Fruit fly (Drosophila melanogaster) whole organism, embryonic: Measurements from ENCODE around the gene CG46439.

Experiments used
- Asciz ChIP-seq: fragments of 200-800 bp; sonication (Bioruptor generic); optimal IDR thresholded peaks from 2 replicates; lab custom pipeline; 2017; ENCODE audit warnings: missing biosample characterization, mild to moderate bottlenecking, missing genetic modification characterization, missing genetic modification reagents
- B-H2 ChIP-seq: fragments of 200-800 bp; sonication (Bioruptor generic); optimal IDR thresholded peaks from 2 replicates; lab custom pipeline; 2018; ENCODE audit warnings: missing biosample characterization, mild to moderate bottlenecking, missing genetic modification characterization
- CG10267 ChIP-seq: fragments of 200-800 bp; sonication (Bioruptor generic); optimal IDR thresholded peaks from 2 replicates; lab custom pipeline; 2018; ENCODE audit warnings: missing biosample characterization, mild to moderate bottlenecking, missing genetic modification characterization, moderate library complexity
- CG10321 ChIP-seq: fragments of 200-800 bp; sonication (Bioruptor generic); IDR thresholded peaks from 2 replicates; pipeline ENCODE4 v1.3.6; 2022; ENCODE audit warnings: missing biosample characterization, missing genetic modification characterization
- CG10959 ChIP-seq: fragments of 200-800 bp; sonication (Bioruptor generic); IDR thresholded peaks from 2 replicates; pipeline ENCODE4 v1.3.6; 2022; ENCODE audit warnings: missing biosample characterization, missing genetic modification characterization
- CG12744 ChIP-seq: fragments of 200-800 bp; sonication (Bioruptor generic); optimal IDR thresholded peaks from 2 replicates; lab custom pipeline; 2016; ENCODE audit warnings: missing biosample characterization, missing genetic modification characterization
- CG13624 ChIP-seq: fragments of 200-800 bp; sonication (Bioruptor generic); optimal IDR thresholded peaks from 2 replicates; lab custom pipeline; 2016; ENCODE audit warnings: missing biosample characterization, missing genetic modification characterization
- CG13775 ChIP-seq: fragments of 200-800 bp; sonication (Bioruptor generic); optimal IDR thresholded peaks from 3 replicates; lab custom pipeline; 2017; ENCODE audit warnings: missing biosample characterization, mild to moderate bottlenecking, missing genetic modification characterization
- CG14710 ChIP-seq: fragments of 200-800 bp; sonication (Bioruptor generic); optimal IDR thresholded peaks from 3 replicates; lab custom pipeline; 2019; ENCODE audit warnings: missing biosample characterization, mild to moderate bottlenecking, missing genetic modification characterization, moderate library complexity
- CG15696 ChIP-seq: fragments of 200-800 bp; sonication (Bioruptor generic); optimal IDR thresholded peaks from 2 replicates; lab custom pipeline; 2019; ENCODE audit warnings: missing biosample characterization, mild to moderate bottlenecking, missing genetic modification characterization, moderate library complexity
- CG1603 ChIP-seq: fragments of 200-800 bp; sonication (Bioruptor generic); optimal IDR thresholded peaks from 2 replicates; lab custom pipeline; 2019; ENCODE audit warnings: missing biosample characterization, mild to moderate bottlenecking, missing genetic modification characterization, moderate library complexity
- CG16815 ChIP-seq: fragments of 200-800 bp; sonication (Bioruptor generic); optimal IDR thresholded peaks from 3 replicates; lab custom pipeline; 2017; ENCODE audit warnings: missing biosample characterization, mild to moderate bottlenecking, missing genetic modification characterization
- CG17359 ChIP-seq: fragments of 200-800 bp; sonication (Bioruptor generic); optimal IDR thresholded peaks from 3 replicates; lab custom pipeline; 2018; ENCODE audit warnings: missing biosample characterization, mild to moderate bottlenecking, missing genetic modification characterization, moderate library complexity
- CG1792 ChIP-seq: fragments of 200-800 bp; sonication (Bioruptor generic); optimal IDR thresholded peaks from 2 replicates; lab custom pipeline; 2016; ENCODE audit warnings: missing biosample characterization, missing genetic modification characterization
- CG18262 ChIP-seq: fragments of 200-800 bp; optimal IDR thresholded peaks from 3 replicates; lab custom pipeline; 2019; ENCODE audit warnings: missing biosample characterization, mild to moderate bottlenecking, missing genetic modification characterization, moderate library complexity
- CG1832 ChIP-seq: fragments of 200-800 bp; sonication (Bioruptor generic); optimal IDR thresholded peaks from 2 replicates; lab custom pipeline; 2017; ENCODE audit warnings: missing biosample characterization, mild to moderate bottlenecking, missing genetic modification characterization, inconsistent platforms
- CG18599 ChIP-seq: fragments of 200-800 bp; sonication (Bioruptor generic); optimal IDR thresholded peaks from 3 replicates; lab custom pipeline; 2017; ENCODE audit warnings: missing biosample characterization, missing genetic modification characterization, mild to moderate bottlenecking, moderate library complexity, missing genetic modification reagents
- CG2120 ChIP-seq: fragments of 200-800 bp; sonication (Bioruptor generic); optimal IDR thresholded peaks from 3 replicates; lab custom pipeline; 2016; ENCODE audit warnings: missing biosample characterization, missing genetic modification characterization
- CG2712 ChIP-seq: fragments of 200-800 bp; optimal IDR thresholded peaks from 3 replicates; lab custom pipeline; 2019; ENCODE audit warnings: missing biosample characterization, mild to moderate bottlenecking, missing genetic modification characterization, moderate library complexity
- CG31365 ChIP-seq: fragments of 200-800 bp; sonication (Bioruptor generic); optimal IDR thresholded peaks from 2 replicates; lab custom pipeline; 2018; ENCODE audit warnings: missing biosample characterization, mild to moderate bottlenecking, missing genetic modification characterization
- CG3281 ChIP-seq: fragments of 200-800 bp; sonication (Bioruptor generic); optimal IDR thresholded peaks from 3 replicates; lab custom pipeline; 2017; ENCODE audit warnings: missing biosample characterization, mild to moderate bottlenecking, missing genetic modification characterization
- CG33213 ChIP-seq: fragments of 200-800 bp; sonication (Bioruptor generic); optimal IDR thresholded peaks from 3 replicates; lab custom pipeline; 2016; ENCODE audit warnings: missing biosample characterization, missing genetic modification characterization
- CG34376 ChIP-seq: fragments of 200-800 bp; sonication (Bioruptor generic); optimal IDR thresholded peaks from 2 replicates; lab custom pipeline; 2018; ENCODE audit warnings: missing biosample characterization, mild to moderate bottlenecking, missing genetic modification characterization
- CG6254 ChIP-seq: fragments of 200-800 bp; sonication (Bioruptor generic); optimal IDR thresholded peaks from 3 replicates; lab custom pipeline; 2017; ENCODE audit warnings: mild to moderate bottlenecking, missing biosample characterization, missing genetic modification reagents, missing genetic modification characterization
- CG8089 ChIP-seq: fragments of 200-800 bp; sonication (Bioruptor generic); optimal IDR thresholded peaks from 3 replicates; lab custom pipeline; 2016; ENCODE audit warnings: missing biosample characterization, missing genetic modification characterization
- CG8924 ChIP-seq: fragments of 200-800 bp; optimal IDR thresholded peaks from 3 replicates; lab custom pipeline; 2019; ENCODE audit warnings: missing biosample characterization, mild to moderate bottlenecking, missing genetic modification characterization, moderate library complexity
- CG9609 ChIP-seq: fragments of 200-800 bp; sonication (Bioruptor generic); optimal IDR thresholded peaks from 3 replicates; lab custom pipeline; 2016; ENCODE audit warnings: missing biosample characterization, missing genetic modification characterization
- CG9727 ChIP-seq: fragments of 200-800 bp; sonication (Bioruptor generic); optimal IDR thresholded peaks from 3 replicates; lab custom pipeline; 2017; ENCODE audit warnings: missing biosample characterization, mild to moderate bottlenecking, missing genetic modification characterization
- Dbx ChIP-seq: fragments of 200-800 bp; sonication (Bioruptor generic); IDR thresholded peaks from 3 replicates; pipeline ENCODE4 v1.3.6; 2022; ENCODE audit warnings: missing biosample characterization, missing genetic modification characterization
- Dref ChIP-seq: fragments of 200-800 bp; sonication (Bioruptor generic); IDR thresholded peaks from 2 replicates; pipeline ENCODE4 v1.3.6; 2022; ENCODE audit warnings: missing biosample characterization, missing genetic modification characterization
- Fer1 ChIP-seq: fragments of 200-800 bp; sonication (Bioruptor generic); optimal IDR thresholded peaks from 2 replicates; lab custom pipeline; 2017; ENCODE audit warnings: missing biosample characterization, mild to moderate bottlenecking, missing genetic modification characterization
- HHEX ChIP-seq: fragments of 200-800 bp; sonication (Bioruptor generic); optimal IDR thresholded peaks from 3 replicates; lab custom pipeline; 2017; ENCODE audit warnings: missing biosample characterization, mild to moderate bottlenecking, missing genetic modification characterization, missing genetic modification reagents
- Mad ChIP-seq: fragments of 200-800 bp; sonication (Bioruptor generic); optimal IDR thresholded peaks from 2 replicates; lab custom pipeline; 2016; ENCODE audit warnings: missing biosample characterization, missing genetic modification characterization
- PHDP ChIP-seq: fragments of 200-800 bp; sonication (Bioruptor generic); optimal IDR thresholded peaks from 3 replicates; lab custom pipeline; 2018; ENCODE audit warnings: missing biosample characterization, mild to moderate bottlenecking, missing genetic modification characterization, moderate library complexity
- Sry-δ ChIP-seq: fragments of 200-800 bp; sonication (Bioruptor generic); optimal IDR thresholded peaks from 2 replicates; lab custom pipeline; 2016; ENCODE audit warnings: missing biosample characterization, missing genetic modification characterization
- Taf1 ChIP-seq: fragments of 200-800 bp; sonication (Bioruptor generic); IDR thresholded peaks from 2 replicates; pipeline ENCODE4 v1.3.6; 2022; ENCODE audit warnings: missing biosample characterization, missing genetic modification characterization
- Xrp1 ChIP-seq: fragments of 200-800 bp; sonication (Bioruptor generic); IDR thresholded peaks from 2 replicates; pipeline ENCODE4 v1.3.6; 2022; ENCODE audit warnings: missing biosample characterization, missing genetic modification characterization
- ap ChIP-seq: fragments of 200-800 bp; sonication (Bioruptor generic); IDR thresholded peaks from 2 replicates; pipeline ENCODE4 v1.3.6; 2022; ENCODE audit warnings: missing biosample characterization, missing genetic modification characterization
- cato ChIP-seq: fragments of 200-800 bp; sonication (Bioruptor generic); optimal IDR thresholded peaks from 2 replicates; lab custom pipeline; 2016; ENCODE audit warnings: missing biosample characterization, missing genetic modification characterization, borderline replicate concordance
- caup ChIP-seq: fragments of 200-800 bp; sonication (Bioruptor generic); optimal IDR thresholded peaks from 3 replicates; lab custom pipeline; 2017; ENCODE audit warnings: missing biosample characterization, mild to moderate bottlenecking, missing genetic modification characterization, moderate library complexity; ENCODE audit not compliant: severe bottlenecking
- cwo ChIP-seq: fragments of 200-800 bp; sonication (Bioruptor generic); optimal IDR thresholded peaks from 3 replicates; lab custom pipeline; 2017; ENCODE audit warnings: missing biosample characterization, missing genetic modification characterization, mild to moderate bottlenecking, moderate library complexity, missing genetic modification reagents
- dmrt11E ChIP-seq: fragments of 200-800 bp; sonication (Bioruptor generic); optimal IDR thresholded peaks from 3 replicates; lab custom pipeline; 2018; ENCODE audit warnings: missing biosample characterization, mild to moderate bottlenecking, missing genetic modification characterization, moderate library complexity
- eyg ChIP-seq: fragments of 200-800 bp; sonication (Bioruptor generic); optimal IDR thresholded peaks from 3 replicates; lab custom pipeline; 2016; ENCODE audit warnings: missing biosample characterization, missing genetic modification characterization
- gfzf ChIP-seq: fragments of 200-800 bp; sonication (Bioruptor generic); optimal IDR thresholded peaks from 2 replicates; lab custom pipeline; 2016; ENCODE audit warnings: missing biosample characterization, mild to moderate bottlenecking, missing genetic modification characterization, moderate library complexity
- h ChIP-seq: fragments of >200 bp; optimal IDR thresholded peaks from 2 replicates; lab custom pipeline; 2017
- org-1 ChIP-seq: fragments of 200-800 bp; sonication (Bioruptor generic); optimal IDR thresholded peaks from 2 replicates; lab custom pipeline; 2017; ENCODE audit warnings: missing biosample characterization, missing genetic modification characterization
- otp ChIP-seq: fragments of 200-800 bp; sonication (Bioruptor generic); IDR thresholded peaks from 3 replicates; pipeline ENCODE4, ENCODE4 v1.3.6; 2022; ENCODE audit warnings: missing biosample characterization, missing genetic modification characterization
- ranshi ChIP-seq: fragments of 200-800 bp; sonication (Bioruptor generic); IDR thresholded peaks from 2 replicates; pipeline ENCODE4 v1.3.6; 2022; ENCODE audit warnings: missing biosample characterization, missing genetic modification characterization
- seq ChIP-seq: fragments of 200-800 bp; sonication (Bioruptor generic); IDR thresholded peaks from 2 replicates; pipeline ENCODE4 v1.3.6; 2022; ENCODE audit warnings: missing biosample characterization, missing genetic modification characterization
- sisA ChIP-seq: fragments of 200-800 bp; sonication (Bioruptor generic); IDR thresholded peaks from 2 replicates; pipeline ENCODE4 v1.3.6; 2022; ENCODE audit warnings: missing biosample characterization, missing genetic modification characterization
- zfh2 ChIP-seq: fragments of 200-800 bp; sonication (Bioruptor generic); optimal IDR thresholded peaks from 2 replicates; lab custom pipeline; 2016; ENCODE audit warnings: missing biosample characterization, missing genetic modification characterization

The CG46439 gene

dm6 chr3L:11107432-11107831 lies 11.4 kb upstream of the CG46439 start, which contains the start of gene CG32073 (continued):
- no peak for TF ChIP-seq eyg
- TF ChIP-seq CG33213 (GFP tag; lab: Kevin White, UChicago): peak; percentile 34
- TF ChIP-seq zfh2 (GFP tag; lab: Kevin White, UChicago): no peak
- TF ChIP-seq cwo: peak; percentile 64
- TF ChIP-seq cato: no peak
- TF ChIP-seq CG16815 (GFP tag; lab: Kevin White, UChicago): no peak
- TF ChIP-seq CG12744 (GFP tag; lab: Kevin White, UChicago): no peak
- peak; percentile 38 for TF ChIP-seq caup (GFP tag; lab: Kevin White, UChicago)
- TF ChIP-seq CG2712 (tag; lab: Kevin White, UChicago): peak; percentile 44
- no peak for TF ChIP-seq otp (GFP tag; lab: Robert Waterston, UW)
- TF ChIP-seq CG13775: no peak
- no peak for TF ChIP-seq gfzf (GFP tag; lab: Kevin White, UChicago)
- TF ChIP-seq CG6254 (GFP tag; lab: Kevin White, UChicago): peak; percentile 33
- TF ChIP-seq seq (GFP tag; lab: Robert Waterston, UW): no peak
- peak; percentile 21 for TF ChIP-seq CG15696 (tag; lab: Kevin White, UChicago)
- TF ChIP-seq h: no peak
- no peak for TF ChIP-seq CG31365 (tag; lab: Kevin White, UChicago)
- peak; percentile 16 for TF ChIP-seq CG9727 (GFP tag; lab: Kevin White, UChicago)
- no peak for TF ChIP-seq CG34376 (GFP tag; lab: Kevin White, UChicago)
- TF ChIP-seq CG13624 (GFP tag; lab: Kevin White, UChicago): no peak
- peak; percentile 56 for TF ChIP-seq Fer1 (GFP tag; lab: Kevin White, UChicago)
- no peak for TF ChIP-seq CG10959 (GFP tag; lab: Robert Waterston, UW)
- peak; percentile 2 for TF ChIP-seq CG3281 (GFP tag; lab: Kevin White, UChicago)
- peak; percentile 23 for TF ChIP-seq Asciz (GFP tag; lab: Kevin White, UChicago)
- TF ChIP-seq Dbx (GFP tag; lab: Robert Waterston, UW): peak; percentile 25; the same call in 1 of the 3 replicates
- TF ChIP-seq CG18262 (tag; lab: Kevin White, UChicago): peak; percentile 43
- TF ChIP-seq dmrt11E (tag; lab: Kevin White, UChicago): no peak
- peak; percentile 9 for TF ChIP-seq CG8924 (tag; lab: Kevin White, UChicago)
- no peak for TF ChIP-seq B-H2 (GFP tag; lab: Kevin White, UChicago)
- peak; percentile 1 for TF ChIP-seq org-1 (GFP tag; lab: Kevin White, UChicago)
- TF ChIP-seq Dref: no peak
- TF ChIP-seq ranshi: no peak; the same call in 1 of the 2 replicates
- TF ChIP-seq PHDP: no peak
- TF ChIP-seq CG10267 (tag; lab: Kevin White, UChicago): peak; percentile 25
- TF ChIP-seq ap (GFP tag; lab: Robert Waterston, UW): no peak
- peak; percentile 75 for TF ChIP-seq CG18599 (GFP tag; lab: Kevin White, UChicago)
- peak; percentile 10 for TF ChIP-seq CG17359
- TF ChIP-seq CG10321 (GFP tag; lab: Robert Waterston, UW): no peak
- no peak for TF ChIP-seq Mad (GFP tag; lab: Kevin White, UChicago)
- TF ChIP-seq Xrp1 (GFP tag; lab: Robert Waterston, UW): no peak
- peak; percentile 29 for TF ChIP-seq Sry-δ (GFP tag; lab: Kevin White, UChicago)
- no peak for TF ChIP-seq CG2120 (GFP tag; lab: Kevin White, UChicago)
- peak; percentile 51 for TF ChIP-seq HHEX
- TF ChIP-seq sisA (GFP tag; lab: Robert Waterston, UW): no peak
- peak; percentile 52 for TF ChIP-seq CG1792 (GFP tag; lab: Kevin White, UChicago)
- TF ChIP-seq CG14710 (tag; lab: Kevin White, UChicago): peak; percentile 42
- TF ChIP-seq CG1832 (GFP tag; lab: Kevin White, UChicago): no peak
- no peak for TF ChIP-seq Taf1 (GFP tag; lab: Robert Waterston, UW)
- TF ChIP-seq CG9609 (GFP tag; lab: Kevin White, UChicago): no peak
- peak; percentile 23 for TF ChIP-seq CG1603
- no peak for TF ChIP-seq CG8089
